Worm (Caenorhabditis elegans) whole organism, L4 larva: ENCODE results near the gene ZK1290.10.

ENCODE experiments used
- F10B5.3 ChIP-seq: sonication (generic microtip); optimal IDR thresholded peaks from 2 replicates; lab custom pipeline; 2016; ENCODE audit warnings: mild to moderate bottlenecking, missing genetic modification characterization, missing compliant biosample characterization
- F37D6.2 ChIP-seq: sonication (generic microtip); optimal IDR thresholded peaks from 2 replicates; lab custom pipeline; 2016; ENCODE audit warnings: mild to moderate bottlenecking, missing genetic modification characterization, missing compliant biosample characterization
- Y105C5A.15 ChIP-seq: fragments of 200-800 bp; sonication (Bioruptor generic); IDR thresholded peaks from 2 replicates; pipeline ENCODE4 v1.3.6; 2022; ENCODE audit warnings: missing genetic modification characterization, missing compliant biosample characterization
- Y75B8A.6 ChIP-seq: fragments of 200-800 bp; sonication (Bioruptor generic); IDR thresholded peaks from 2 replicates; pipeline ENCODE4 v1.3.6; 2022; ENCODE audit warnings: missing genetic modification reagents, missing genetic modification characterization, missing compliant biosample characterization
- ceh-82 ChIP-seq: sonication (generic microtip); optimal IDR thresholded peaks from 2 replicates; lab custom pipeline; 2017; ENCODE audit warnings: missing biosample characterization, missing genetic modification characterization
- ctbp-1 ChIP-seq: fragments of 200-800 bp; sonication (Bioruptor generic); IDR thresholded peaks from 2 replicates; pipeline ENCODE4 v1.3.6; 2022; ENCODE audit warnings: missing genetic modification reagents, missing genetic modification characterization, missing compliant biosample characterization
- daf-12 ChIP-seq: fragments of 150-350 bp; optimal IDR thresholded peaks from 2 replicates; lab custom pipeline; 2014; ENCODE audit warnings: missing biosample characterization, missing genetic modification reagents, missing genetic modification characterization
- daf-16 ChIP-seq, 3 experiments: sonication (generic microtip); optimal IDR thresholded peaks; 2 replicates each; lab custom pipeline; 2016 to 2017; ENCODE audit warnings: missing genetic modification characterization in 3 of 3, missing genetic modification reagents in 3 of 3, mild to moderate bottlenecking in 2 of 3, missing compliant biosample characterization in 2 of 3, missing biosample characterization in 1 of 3, moderate library complexity in 1 of 3
- dmd-8 ChIP-seq: fragments of 200-800 bp; sonication (Bioruptor generic); IDR thresholded peaks from 2 replicates; pipeline ENCODE4 v1.3.6; 2022; ENCODE audit warnings: missing genetic modification characterization, missing compliant biosample characterization
- dpl-1 ChIP-seq: fragments of 150-350 bp; optimal IDR thresholded peaks from 2 replicates; lab custom pipeline; 2014; ENCODE audit warnings: missing biosample characterization, missing genetic modification reagents, missing genetic modification characterization
- dve-1 ChIP-seq: sonication (generic microtip); optimal IDR thresholded peaks from 2 replicates; lab custom pipeline; 2017; ENCODE audit warnings: antibody characterized with exemption, mild to moderate bottlenecking, missing genetic modification characterization, missing compliant biosample characterization; ENCODE audit not compliant: insufficient read depth
- egl-27 ChIP-seq: sonication (generic microtip); optimal IDR thresholded peaks from 3 replicates; lab custom pipeline; 2017; ENCODE audit warnings: missing biosample characterization, missing genetic modification reagents, missing genetic modification characterization
- hlh-30 ChIP-seq: sonication (generic microtip); optimal IDR thresholded peaks from 2 replicates; lab custom pipeline; 2017; ENCODE audit warnings: antibody characterized with exemption, mild to moderate bottlenecking, missing genetic modification characterization, missing compliant biosample characterization; ENCODE audit not compliant: insufficient read depth
- jun-1 ChIP-seq: fragments of 150-350 bp; optimal IDR thresholded peaks from 2 replicates; lab custom pipeline; 2014; ENCODE audit warnings: missing biosample characterization, missing genetic modification reagents, missing genetic modification characterization
- lin-1 ChIP-seq: fragments of 200-800 bp; sonication (Bioruptor generic); IDR thresholded peaks from 2 replicates; pipeline ENCODE4 v1.3.6; 2022; ENCODE audit warnings: missing genetic modification reagents, missing genetic modification characterization, missing compliant biosample characterization
- lsy-2 ChIP-seq, 2 experiments: fragments of 150-350 bp in 1 of 2; sonication (generic microtip) in 1 of 2; optimal IDR thresholded peaks; 2 replicates each; lab custom pipeline; 2014 to 2017; ENCODE audit warnings: missing biosample characterization in 2 of 2, missing genetic modification characterization in 2 of 2
- madf-9 ChIP-seq: fragments of 200-800 bp; sonication (Bioruptor generic); conservative IDR thresholded peaks from 2 replicates; pipeline ENCODE4 v1.3.6; 2022; ENCODE audit warnings: missing genetic modification reagents, missing genetic modification characterization, missing compliant biosample characterization
- mxl-2 ChIP-seq: fragments of 200-800 bp; sonication (Bioruptor generic); conservative IDR thresholded peaks from 2 replicates; pipeline ENCODE4 v1.3.6; 2022; ENCODE audit warnings: missing genetic modification reagents, missing genetic modification characterization, missing compliant biosample characterization
- nhr-10 ChIP-seq: fragments of 150-350 bp; optimal IDR thresholded peaks from 2 replicates; lab custom pipeline; 2014; ENCODE audit warnings: missing biosample characterization, missing genetic modification characterization
- nhr-102 ChIP-seq: sonication (generic microtip); optimal IDR thresholded peaks from 2 replicates; lab custom pipeline; 2016; ENCODE audit warnings: mild to moderate bottlenecking, missing genetic modification characterization, moderate library complexity, missing compliant biosample characterization
- nhr-237 ChIP-seq: sonication (generic microtip); optimal IDR thresholded peaks from 2 replicates; lab custom pipeline; 2017; ENCODE audit warnings: missing biosample characterization, missing genetic modification characterization
- nhr-42 ChIP-seq: fragments of 200-800 bp; sonication (Bioruptor generic); IDR thresholded peaks from 2 replicates; pipeline ENCODE4 v1.3.6; 2022; ENCODE audit warnings: missing genetic modification characterization, missing compliant biosample characterization
- set-16 ChIP-seq: fragments of 200-800 bp; sonication (Bioruptor generic); IDR thresholded peaks from 2 replicates; pipeline ENCODE4 v1.3.6; 2022; ENCODE audit warnings: missing genetic modification reagents, missing genetic modification characterization, missing compliant biosample characterization
- snpc-1.2 ChIP-seq: fragments of 200-800 bp; sonication (Bioruptor generic); IDR thresholded peaks from 2 replicates; pipeline ENCODE4 v1.3.6; 2022; ENCODE audit warnings: missing genetic modification reagents, missing genetic modification characterization, missing compliant biosample characterization
- spr-1 ChIP-seq: sonication (generic microtip); optimal IDR thresholded peaks from 2 replicates; lab custom pipeline; 2016; ENCODE audit warnings: mild to moderate bottlenecking, missing genetic modification characterization, missing compliant biosample characterization
- spr-3 ChIP-seq: fragments of 200-800 bp; sonication (Bioruptor generic); optimal IDR thresholded peaks from 2 replicates; lab custom pipeline; 2018; ENCODE audit warnings: mild to moderate bottlenecking, missing genetic modification characterization, missing compliant biosample characterization
- tra-1 ChIP-seq: fragments of 200-800 bp; sonication (Bioruptor generic); IDR thresholded peaks from 2 replicates; pipeline ENCODE4 v1.3.6; 2022; ENCODE audit warnings: missing genetic modification reagents, missing genetic modification characterization, missing compliant biosample characterization
- unc-130 ChIP-seq: sonication (generic microtip); optimal IDR thresholded peaks from 2 replicates; lab custom pipeline; 2016; ENCODE audit warnings: missing genetic modification reagents, missing genetic modification characterization, missing compliant biosample characterization
- unc-62 ChIP-seq, 3 experiments: fragments of 150-350 bp in 1 of 3; sonication (generic microtip); optimal IDR thresholded peaks in 2 of 3; peaks in 1 of 3; 1 replicate in 1 of 3; 2 replicates in 2 of 3; lab custom pipeline; 2014 to 2017; ENCODE audit warnings: missing biosample characterization in 3 of 3, missing genetic modification characterization in 3 of 3, missing genetic modification reagents in 3 of 3, missing genotype in 1 of 3
- vab-7 ChIP-seq: fragments of 200-800 bp; sonication (Bioruptor generic); IDR thresholded peaks from 2 replicates; pipeline ENCODE4 v1.3.6; 2022; ENCODE audit warnings: missing genetic modification reagents, missing genetic modification characterization, missing compliant biosample characterization
- zag-1 ChIP-seq: fragments of 150-350 bp; optimal IDR thresholded peaks from 2 replicates; lab custom pipeline; 2014; ENCODE audit warnings: missing biosample characterization, missing genetic modification characterization
- zfp-2 ChIP-seq: sonication (generic microtip); optimal IDR thresholded peaks from 2 replicates; lab custom pipeline; 2016; ENCODE audit warnings: mild to moderate bottlenecking, missing genetic modification characterization, missing compliant biosample characterization

Gene ZK1290.10

DNA sequence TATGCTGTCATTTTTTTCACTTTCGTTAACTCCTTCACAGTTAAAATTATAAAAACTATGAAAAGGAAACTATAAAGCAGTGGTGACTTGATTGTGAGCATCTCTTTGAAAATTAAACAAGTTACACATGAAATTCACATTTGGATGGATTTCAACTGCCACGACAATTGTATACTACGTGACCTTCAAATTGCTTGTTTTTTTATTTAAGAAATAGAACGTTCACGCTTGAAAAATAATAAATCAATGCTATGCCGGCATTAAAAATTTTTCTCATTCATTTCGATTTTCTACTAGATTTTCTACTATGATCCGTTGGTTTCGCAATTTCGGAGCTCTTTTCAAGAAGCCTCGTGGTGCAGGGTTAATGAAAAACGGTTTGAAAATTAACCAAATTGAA lies 28.2 kb downstream of the ZK1290.10 start, which contains the start of the genes ZK1290.7 and rnh-1.1:
Gene ZK1290.7 (minus strand): TSS at position 101 of the 400 bp plus-strand sequence.
Gene rnh-1.1 (plus strand): TSS at position 281 of the 400 bp plus-strand sequence.
- TF ChIP-seq dve-1 (no peak), madf-9 (GFP tag; lab: Robert Waterston, UW) (no peak), dpl-1 (GFP tag; lab: Kevin White, UChicago) (no peak), spr-3 (no peak), vab-7 (no peak), dmd-8 (GFP tag; lab: Robert Waterston, UW) (no peak), unc-62 (GFP tag; optimal IDR thresholded peaks at IDR 0.05 in 1 of 2; lab: Kevin White, UChicago) (peak in 1 of 2 experiments; percentile 40), unc-62 (tag; optimal IDR thresholded peaks at IDR 0.05; lab: Kevin White, UChicago) (no peak), spr-1 (tag; lab: Kevin White, UChicago) (no peak)

DNA sequence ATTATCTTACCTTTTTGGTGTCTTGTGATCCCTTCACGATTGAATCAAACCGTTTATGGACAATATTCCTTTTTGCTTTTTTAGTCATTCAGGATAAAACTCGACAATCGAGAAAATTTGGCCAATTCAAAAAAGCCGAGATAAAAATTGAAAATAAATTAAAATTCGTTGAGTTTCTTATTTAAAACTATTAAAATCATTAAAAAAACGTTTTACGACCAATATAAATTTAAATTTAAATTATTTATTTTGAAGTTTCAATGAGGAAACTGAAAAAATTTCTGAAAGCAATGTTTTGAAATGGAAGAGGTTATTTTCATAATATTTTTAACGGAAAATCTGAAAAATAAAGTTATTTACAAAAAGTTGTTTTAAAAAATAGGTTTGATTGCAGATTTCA lies 30.4 kb downstream of the ZK1290.10 start, which contains the start of gene ZK1290.15:
Gene ZK1290.15 (plus strand): TSS at position 301 of the 400 bp plus-strand sequence.
- no peak for TF ChIP-seq zfp-2 (tag; lab: Kevin White, UChicago)
- no peak for TF ChIP-seq Y105C5A.15 (GFP tag; lab: Robert Waterston, UW)
- TF ChIP-seq spr-3: no peak
- no peak for TF ChIP-seq daf-16 (GFP tag; optimal IDR thresholded peaks at IDR 0.05; lab: Kevin White, UChicago)
- TF ChIP-seq daf-16 (tag; optimal IDR thresholded peaks at IDR 0.05; lab: Kevin White, UChicago): no peak
- no peak for TF ChIP-seq spr-1 (tag; lab: Kevin White, UChicago)
- TF ChIP-seq daf-12 (tag; lab: Kevin White, UChicago): no peak
- TF ChIP-seq nhr-10 (tag; lab: Kevin White, UChicago): no peak
- no peak for TF ChIP-seq snpc-1.2 (GFP tag; lab: Robert Waterston, UW)
- no peak for TF ChIP-seq ceh-82 (tag; lab: Kevin White, UChicago)
- TF ChIP-seq lsy-2 (tag; optimal IDR thresholded peaks at IDR 0.05; lab: Kevin White, UChicago): no peak
- TF ChIP-seq ctbp-1 (GFP tag; lab: Robert Waterston, UW): no peak
- no peak for TF ChIP-seq F10B5.3
- TF ChIP-seq, all 104 proteins: peak for 0

DNA sequence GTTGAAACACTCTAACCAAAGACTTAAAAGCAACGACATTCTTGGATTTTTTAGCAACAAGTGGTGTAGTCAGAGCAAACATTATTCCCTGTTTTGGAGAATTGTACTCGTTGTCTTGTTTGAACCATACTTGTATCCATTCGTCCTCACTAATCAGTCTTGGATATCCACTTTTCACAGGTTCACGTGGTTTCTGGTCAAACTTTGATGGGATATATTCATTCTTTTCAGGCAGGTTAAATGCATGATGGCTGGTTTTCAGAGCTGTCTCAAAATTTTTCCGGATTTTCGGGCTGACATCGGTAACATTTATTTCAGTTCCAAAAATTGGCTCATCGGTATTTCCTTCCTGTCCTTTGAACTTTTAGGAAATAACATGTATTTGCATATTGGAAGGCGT lies 32.3 kb downstream of the ZK1290.10 start:
- TF ChIP-seq unc-62 (GFP tag; optimal IDR thresholded peaks at IDR 0.05 in 1 of 2; lab: Kevin White, UChicago): peak in 1 of 2 experiments; percentile 95
- no peak for TF ChIP-seq unc-62 (tag; optimal IDR thresholded peaks at IDR 0.05; lab: Kevin White, UChicago)
- no peak for TF ChIP-seq nhr-42 (GFP tag; lab: Robert Waterston, UW)
- no peak for TF ChIP-seq hlh-30 (tag; lab: Kevin White, UChicago)

DNA sequence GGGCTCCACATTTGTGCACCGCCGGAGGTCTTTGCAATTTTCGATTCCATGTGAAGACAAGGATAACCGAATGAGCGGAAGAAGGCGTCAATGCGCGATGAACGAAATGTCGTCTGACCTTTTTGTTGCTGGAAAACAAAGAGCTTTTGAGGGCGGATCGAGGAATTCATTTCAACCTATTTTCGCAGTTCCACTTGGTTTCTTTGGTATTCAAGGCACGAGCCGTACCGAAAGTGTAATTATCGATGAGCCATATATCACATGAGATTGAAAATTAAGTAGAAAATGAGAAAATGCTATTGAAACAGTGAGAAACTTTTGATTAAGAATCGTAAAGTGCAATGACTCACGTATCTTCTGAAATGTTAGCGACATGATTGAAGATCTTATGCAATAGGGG lies 34.5 kb downstream of the ZK1290.10 start, which contains the start of gene glb-9:
Gene glb-9 (minus strand): TSS at position 101 of the 400 bp plus-strand sequence.
- TF ChIP-seq dve-1 (no peak), F37D6.2 (tag; lab: Kevin White, UChicago) (no peak), tra-1 (GFP tag; lab: Robert Waterston, UW) (no peak), egl-27 (tag; lab: Kevin White, UChicago) (no peak)
- TF ChIP-seq, all 104 proteins: peak for 0

DNA sequence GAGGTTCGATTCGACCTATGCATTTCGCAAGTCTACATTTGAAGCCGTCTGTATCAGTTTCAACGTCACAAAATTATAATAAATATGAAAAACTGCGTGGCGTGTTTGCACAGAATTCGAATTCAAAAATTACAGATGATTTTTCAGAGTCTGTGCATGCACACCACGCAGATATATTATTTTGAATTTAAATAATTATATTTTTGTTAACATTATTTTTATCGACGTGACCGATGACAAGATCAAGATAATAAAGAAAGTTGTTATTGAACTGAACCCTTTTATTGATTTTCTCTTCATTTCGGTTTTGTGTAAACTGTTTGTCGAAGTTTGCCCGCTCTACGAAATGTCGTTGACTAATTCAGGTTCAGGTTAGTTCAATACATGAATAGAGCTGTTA lies 48.7 kb downstream of the ZK1290.10 start, which contains the start of gene C28F5.1:
Gene C28F5.1 (plus strand): TSS at position 301 of the 400 bp plus-strand sequence.
- TF ChIP-seq unc-130 (GFP tag; lab: Kevin White, UChicago) (no peak), nhr-102 (tag; lab: Kevin White, UChicago) (no peak), zfp-2 (tag; lab: Kevin White, UChicago) (no peak), lin-1 (GFP tag; lab: Robert Waterston, UW) (no peak), nhr-237 (no peak), mxl-2 (no peak), jun-1 (tag; lab: Kevin White, UChicago) (no peak), spr-3 (no peak), Y75B8A.6 (GFP tag; lab: Robert Waterston, UW) (no peak), zag-1 (no peak), set-16 (GFP tag; lab: Robert Waterston, UW) (no peak)
- TF ChIP-seq, all 104 proteins: peak for 0
